Worm (Caenorhabditis elegans): ENCODE measurements around the gene unc-49.

The unc-49 gene

ce11 chrIII:10580206-10580605 lies 59.6 kb downstream of the unc-49 start:
- no peak for TF ChIP-seq aly-2 (tag; optimal IDR thresholded peaks at IDR 0.05)
- TF ChIP-seq nhr-237 (tag; optimal IDR thresholded peaks at IDR 0.05) = no peak
- TF ChIP-seq snpc-4 (tag; optimal IDR thresholded peaks at IDR 0.05) = peak; percentile 1

Measured in whole organism, L2 larva.